Fruit fly (Drosophila melanogaster) whole organism, embryonic: ENCODE results near the gene CG31230.

Experiments
- Adf1 ChIP-seq: fragments of 200-800 bp; sonication (Bioruptor generic); IDR thresholded peaks from 2 replicates; pipeline ENCODE4 v1.3.6; 2022; ENCODE audit warnings: missing biosample characterization, missing genetic modification characterization
- Blimp-1 ChIP-seq: fragments of 200-800 bp; sonication (Bioruptor generic); optimal IDR thresholded peaks from 3 replicates; lab custom pipeline; 2018; ENCODE audit warnings: missing biosample characterization, missing genetic modification characterization, mild to moderate bottlenecking, moderate library complexity, missing genetic modification reagents
- CG11093 ChIP-seq: fragments of 200-800 bp; sonication (Bioruptor generic); IDR thresholded peaks from 3 replicates; pipeline ENCODE4 v1.3.6; 2022; ENCODE audit warnings: missing biosample characterization, missing genetic modification characterization
- CG11504 ChIP-seq: fragments of 200-800 bp; sonication (Bioruptor generic); optimal IDR thresholded peaks from 3 replicates; lab custom pipeline; 2019; ENCODE audit warnings: missing biosample characterization, mild to moderate bottlenecking, missing genetic modification characterization, moderate library complexity
- CG13296 ChIP-seq: fragments of 200-800 bp; sonication (Bioruptor generic); optimal IDR thresholded peaks from 3 replicates; lab custom pipeline; 2018; ENCODE audit warnings: missing biosample characterization, mild to moderate bottlenecking, missing genetic modification characterization
- CG17912 ChIP-seq: fragments of 200-800 bp; sonication (Bioruptor generic); optimal IDR thresholded peaks from 2 replicates; lab custom pipeline; 2018; ENCODE audit warnings: missing biosample characterization, mild to moderate bottlenecking, missing genetic modification characterization
- CG18619 ChIP-seq: fragments of 200-800 bp; sonication (Bioruptor generic); optimal IDR thresholded peaks from 3 replicates; lab custom pipeline; 2017; ENCODE audit warnings: missing biosample characterization, mild to moderate bottlenecking, missing genetic modification characterization
- CG31388 ChIP-seq: fragments of 200-800 bp; sonication (Bioruptor generic); optimal IDR thresholded peaks from 2 replicates; lab custom pipeline; 2016; ENCODE audit warnings: missing biosample characterization, missing genetic modification characterization
- CG3281 ChIP-seq: fragments of 200-800 bp; sonication (Bioruptor generic); optimal IDR thresholded peaks from 3 replicates; lab custom pipeline; 2017; ENCODE audit warnings: missing biosample characterization, mild to moderate bottlenecking, missing genetic modification characterization
- CG33557 ChIP-seq: fragments of 200-800 bp; sonication (Bioruptor generic); optimal IDR thresholded peaks from 2 replicates; lab custom pipeline; 2019; ENCODE audit warnings: missing biosample characterization, mild to moderate bottlenecking, missing genetic modification characterization, moderate library complexity
- CG4404 ChIP-seq: fragments of 200-800 bp; sonication (Bioruptor generic); IDR thresholded peaks from 2 replicates; pipeline ENCODE4 v1.3.6; 2022; ENCODE audit warnings: missing biosample characterization, missing genetic modification characterization
- CG5245 ChIP-seq: fragments of 200-800 bp; sonication (Bioruptor generic); optimal IDR thresholded peaks from 3 replicates; lab custom pipeline; 2016; ENCODE audit warnings: missing biosample characterization, missing genetic modification characterization
- CG5953 ChIP-seq: fragments of 200-800 bp; sonication (Bioruptor generic); IDR thresholded peaks from 2 replicates; pipeline ENCODE4 v1.3.6; 2022; ENCODE audit warnings: missing biosample characterization, missing genetic modification characterization
- CG6272 ChIP-seq: fragments of 200-800 bp; sonication (Bioruptor generic); IDR thresholded peaks from 2 replicates; pipeline ENCODE4 v1.3.6; 2022; ENCODE audit warnings: missing biosample characterization, missing genetic modification characterization
- CG9609 ChIP-seq: fragments of 200-800 bp; sonication (Bioruptor generic); optimal IDR thresholded peaks from 3 replicates; lab custom pipeline; 2016; ENCODE audit warnings: missing biosample characterization, missing genetic modification characterization
- Deaf1 ChIP-seq: fragments of 200-800 bp; optimal IDR thresholded peaks from 3 replicates; lab custom pipeline; 2019; ENCODE audit warnings: missing biosample characterization, mild to moderate bottlenecking, missing genetic modification characterization, moderate library complexity
- Dip3 ChIP-seq: fragments of 200-800 bp; sonication (Bioruptor generic); optimal IDR thresholded peaks from 3 replicates; lab custom pipeline; 2016; ENCODE audit warnings: missing biosample characterization, missing genetic modification characterization
- Dref ChIP-seq: fragments of 200-800 bp; sonication (Bioruptor generic); IDR thresholded peaks from 2 replicates; pipeline ENCODE4 v1.3.6; 2022; ENCODE audit warnings: missing biosample characterization, missing genetic modification characterization
- HHEX ChIP-seq: fragments of 200-800 bp; sonication (Bioruptor generic); optimal IDR thresholded peaks from 3 replicates; lab custom pipeline; 2017; ENCODE audit warnings: missing biosample characterization, mild to moderate bottlenecking, missing genetic modification characterization, missing genetic modification reagents
- Hmr ChIP-seq: fragments of 200-800 bp; sonication (Bioruptor generic); optimal IDR thresholded peaks from 3 replicates; lab custom pipeline; 2017; ENCODE audit warnings: mild to moderate bottlenecking, missing biosample characterization, missing genetic modification reagents, missing genetic modification characterization
- Hmx ChIP-seq: fragments of 200-800 bp; sonication (Bioruptor generic); optimal IDR thresholded peaks from 2 replicates; lab custom pipeline; 2016; ENCODE audit warnings: missing biosample characterization, missing genetic modification characterization
- Hr78 ChIP-seq, 2 experiments: fragments of 200-800 bp in 1 of 2; fragments of >200 bp in 1 of 2; sonication (Bioruptor generic) in 1 of 2; optimal IDR thresholded peaks; 2 replicates each; lab custom pipeline; 2017 to 2019; ENCODE audit warnings: missing biosample characterization in 2 of 2, missing genetic modification characterization in 2 of 2, mild to moderate bottlenecking in 1 of 2, moderate library complexity in 1 of 2
- NC2β ChIP-seq: fragments of 200-800 bp; sonication (Bioruptor generic); optimal IDR thresholded peaks from 2 replicates; lab custom pipeline; 2016; ENCODE audit warnings: missing biosample characterization, missing genetic modification characterization
- Neu2 ChIP-seq: fragments of 200-800 bp; sonication (Bioruptor generic); optimal IDR thresholded peaks from 3 replicates; lab custom pipeline; 2016; ENCODE audit warnings: missing biosample characterization, missing genetic modification characterization, borderline replicate concordance
- Nf-YA ChIP-seq: fragments of 200-800 bp; sonication (Bioruptor generic); IDR thresholded peaks from 2 replicates; pipeline ENCODE4 v1.3.6; 2022; ENCODE audit warnings: missing biosample characterization, missing genetic modification characterization
- Nf-YB ChIP-seq: fragments of 200-800 bp; sonication (Bioruptor generic); optimal IDR thresholded peaks from 3 replicates; lab custom pipeline; 2019; ENCODE audit warnings: missing biosample characterization, mild to moderate bottlenecking, missing genetic modification characterization, moderate library complexity
- Nf-YC ChIP-seq: fragments of 200-800 bp; optimal IDR thresholded peaks from 3 replicates; lab custom pipeline; 2019; ENCODE audit warnings: missing biosample characterization, mild to moderate bottlenecking, missing genetic modification characterization, moderate library complexity
- Sry-δ ChIP-seq: fragments of 200-800 bp; sonication (Bioruptor generic); optimal IDR thresholded peaks from 2 replicates; lab custom pipeline; 2016; ENCODE audit warnings: missing biosample characterization, missing genetic modification characterization
- Ssrp ChIP-seq: fragments of 200-800 bp; sonication (Bioruptor generic); optimal IDR thresholded peaks from 2 replicates; lab custom pipeline; 2018; ENCODE audit warnings: missing biosample characterization, mild to moderate bottlenecking, missing genetic modification characterization, moderate library complexity
- ato ChIP-seq: fragments of 200-800 bp; sonication (Bioruptor generic); IDR thresholded peaks from 2 replicates; pipeline ENCODE4 v1.3.6; 2022; ENCODE audit warnings: missing biosample characterization, missing genetic modification characterization; ENCODE audit not compliant: partially characterized antibody
- dan ChIP-seq: fragments of 200-800 bp; sonication (Bioruptor generic); IDR thresholded peaks from 2 replicates; pipeline ENCODE4 v1.3.6; 2022; ENCODE audit warnings: missing biosample characterization, missing genetic modification characterization
- danr ChIP-seq: fragments of 200-800 bp; sonication (Bioruptor generic); IDR thresholded peaks from 2 replicates; pipeline ENCODE4 v1.3.6; 2022; ENCODE audit warnings: missing biosample characterization, missing genetic modification characterization
- dmrt11E ChIP-seq: fragments of 200-800 bp; sonication (Bioruptor generic); optimal IDR thresholded peaks from 3 replicates; lab custom pipeline; 2018; ENCODE audit warnings: missing biosample characterization, mild to moderate bottlenecking, missing genetic modification characterization, moderate library complexity
- dpn ChIP-seq, 2 experiments: fragments of 200-800 bp; sonication (Bioruptor generic); optimal IDR thresholded peaks; 3 replicates each; lab custom pipeline; 2016; ENCODE audit warnings: missing biosample characterization in 2 of 2, missing genetic modification characterization in 2 of 2
- emc ChIP-seq: fragments of 200-800 bp; sonication (Bioruptor generic); optimal IDR thresholded peaks from 2 replicates; lab custom pipeline; 2016; ENCODE audit warnings: missing biosample characterization, missing genetic modification characterization
- esg ChIP-seq: fragments of 200-800 bp; sonication (Bioruptor generic); conservative IDR thresholded peaks from 2 replicates; pipeline ENCODE4 v1.3.6; 2022; ENCODE audit warnings: missing biosample characterization, missing genetic modification characterization
- ewg ChIP-seq: fragments of 200-800 bp; sonication (Bioruptor generic); optimal IDR thresholded peaks from 3 replicates; lab custom pipeline; 2017; ENCODE audit warnings: mild to moderate bottlenecking, missing biosample characterization, missing genetic modification reagents, missing genetic modification characterization
- fd96Cb ChIP-seq: fragments of 200-800 bp; sonication (Bioruptor generic); optimal IDR thresholded peaks from 2 replicates; lab custom pipeline; 2018; ENCODE audit warnings: missing biosample characterization, mild to moderate bottlenecking, missing genetic modification characterization, moderate library complexity
- gce ChIP-seq: fragments of 200-800 bp; sonication (Bioruptor generic); IDR thresholded peaks from 3 replicates; pipeline ENCODE4 v1.3.6; 2022; ENCODE audit warnings: missing biosample characterization, missing genetic modification characterization
- hb ChIP-seq: fragments of 200-800 bp; sonication (Bioruptor generic); IDR thresholded peaks from 3 replicates; pipeline ENCODE4 v1.3.6; 2022; ENCODE audit warnings: missing biosample characterization, missing genetic modification characterization; ENCODE audit not compliant: partially characterized antibody
- insv ChIP-seq, 2 experiments: fragments of 200-800 bp; sonication (Bioruptor generic); optimal IDR thresholded peaks; 3 replicates each; lab custom pipeline; 2016 to 2018; ENCODE audit warnings: missing biosample characterization in 2 of 2, missing genetic modification characterization in 2 of 2
- inv ChIP-seq: fragments of 200-800 bp; sonication (Bioruptor generic); IDR thresholded peaks from 2 replicates; pipeline ENCODE4 v1.3.6; 2022; ENCODE audit warnings: missing biosample characterization, missing genetic modification characterization; ENCODE audit not compliant: partially characterized antibody
- lbe ChIP-seq: fragments of 200-800 bp; sonication (Bioruptor generic); optimal IDR thresholded peaks from 2 replicates; lab custom pipeline; 2016; ENCODE audit warnings: missing biosample characterization, mild to moderate bottlenecking, missing genetic modification characterization
- sisA ChIP-seq: fragments of 200-800 bp; sonication (Bioruptor generic); IDR thresholded peaks from 2 replicates; pipeline ENCODE4 v1.3.6; 2022; ENCODE audit warnings: missing biosample characterization, missing genetic modification characterization
- slbo ChIP-seq: fragments of 200-800 bp; sonication (Bioruptor generic); IDR thresholded peaks from 2 replicates; pipeline ENCODE4 v1.3.6; 2022; ENCODE audit warnings: missing biosample characterization, missing genetic modification characterization
- tll ChIP-seq, 2 experiments: fragments of 200-800 bp in 1 of 2; fragments of >200 bp in 1 of 2; sonication (Bioruptor generic) in 1 of 2; optimal IDR thresholded peaks; 2 replicates each; lab custom pipeline; 2017 to 2019; ENCODE audit warnings: missing biosample characterization in 2 of 2, missing genetic modification characterization in 2 of 2, mild to moderate bottlenecking in 1 of 2, moderate library complexity in 1 of 2
- trem ChIP-seq: fragments of 200-800 bp; optimal IDR thresholded peaks from 3 replicates; lab custom pipeline; 2019; ENCODE audit warnings: missing biosample characterization, mild to moderate bottlenecking, missing genetic modification characterization, moderate library complexity
- yki ChIP-seq: fragments of >200 bp; optimal IDR thresholded peaks from 3 replicates; lab custom pipeline; 2018
- zf30C ChIP-seq: fragments of 200-800 bp; sonication (Bioruptor generic); optimal IDR thresholded peaks from 3 replicates; lab custom pipeline; 2018; ENCODE audit warnings: missing biosample characterization, mild to moderate bottlenecking, missing genetic modification characterization

Gene CG31230

DNA sequence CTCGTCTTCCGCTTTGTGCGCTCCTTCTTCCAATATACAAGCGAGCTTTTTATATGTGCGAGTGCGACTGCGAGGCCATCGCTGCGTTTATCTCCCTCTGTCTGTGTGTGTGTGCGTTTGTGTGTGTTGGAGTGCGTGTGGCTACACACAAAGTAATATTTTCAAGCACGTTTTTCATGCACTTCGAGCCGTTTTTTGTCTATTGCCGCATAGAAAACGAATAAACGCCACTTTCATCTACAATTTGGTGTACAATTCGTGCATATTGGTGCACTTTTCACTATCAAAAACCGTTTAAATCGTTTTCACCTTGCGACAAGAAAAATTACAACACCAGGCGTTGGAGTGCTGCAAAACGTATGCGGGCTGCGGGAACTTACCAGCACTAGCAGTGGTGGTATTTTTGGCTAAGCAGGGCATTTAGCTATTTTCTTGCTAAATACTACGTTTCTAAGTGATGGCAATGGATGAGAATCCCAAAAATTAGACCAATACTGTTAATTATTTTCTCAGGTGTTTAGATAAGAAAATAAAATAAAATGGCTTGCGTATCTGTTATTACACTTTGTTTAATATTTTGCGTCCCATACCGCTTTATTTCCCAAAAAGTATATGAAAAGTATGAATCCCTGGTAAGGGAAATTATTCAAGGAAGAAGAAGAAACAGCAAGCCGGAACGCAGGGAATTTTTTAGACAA is 12.4 kb upstream of the CG31230 start, which contains the start of the genes CG31224 and CstF64 (continued):
- TF ChIP-seq zf30C (GFP tag; lab: Kevin White, UChicago) (no peak), Nf-YB (GFP tag; lab: Kevin White, UChicago) (peak; percentile 63), Dref (peak; percentile 40), sisA (GFP tag; lab: Robert Waterston, UW) (peak; percentile 78), Deaf1 (tag; lab: Kevin White, UChicago) (no peak), inv (GFP tag; lab: Robert Waterston, UW) (no peak), Adf1 (GFP tag; lab: Robert Waterston, UW) (no peak), danr (no peak; the same call in 1 of the 2 replicates), slbo (GFP tag; lab: Robert Waterston, UW) (peak; percentile 94), dmrt11E (tag; lab: Kevin White, UChicago) (peak; percentile 74), CG3281 (peak; percentile 85), Hmr (GFP tag; lab: Kevin White, UChicago) (peak; percentile 89), CG4404 (peak; percentile 74), CG5953 (GFP tag; lab: Robert Waterston, UW) (peak; percentile 55; the same call in 1 of the 2 replicates), ewg (GFP tag; lab: Kevin White, UChicago) (peak; percentile 70), CG11093 (peak; percentile 73; the same call in 2 of the 3 replicates), HHEX (GFP tag; lab: Kevin White, UChicago) (peak; percentile 85), gce (GFP tag; lab: Robert Waterston, UW) (0 out of 3 replicates have a peak, but pooled peaks have one; percentile 49), CG13296 (GFP tag; lab: Kevin White, UChicago) (peak; percentile 72), lbe (GFP tag; lab: Kevin White, UChicago) (peak; percentile 57), insv (GFP tag; optimal IDR thresholded peaks at IDR 0.05; lab: Kevin White, UChicago) (peak in 1 of 2 experiments; percentile 49), trem (tag; lab: Kevin White, UChicago) (peak; percentile 78), hb (GFP tag; lab: Robert Waterston, UW) (no peak), CG9609 (GFP tag; lab: Kevin White, UChicago) (peak; percentile 83), CG18619 (peak; percentile 81), NC2β (GFP tag; lab: Kevin White, UChicago) (peak; percentile 88), dan (GFP tag; lab: Robert Waterston, UW) (no peak), Dip3 (peak; percentile 89), emc (GFP tag; lab: Kevin White, UChicago) (peak; percentile 36), Neu2 (GFP tag; lab: Kevin White, UChicago) (no peak), tll (GFP tag; optimal IDR thresholded peaks at IDR 0.05; lab: Kevin White, UChicago) (no peak), CG31388 (GFP tag; lab: Kevin White, UChicago) (peak; percentile 52), Nf-YA (GFP tag; lab: Robert Waterston, UW) (no peak), yki (no peak), Hmx (GFP tag; lab: Kevin White, UChicago) (peak; percentile 64), ato (GFP tag; lab: Robert Waterston, UW) (no peak), CG6272 (GFP tag; lab: Robert Waterston, UW) (peak; percentile 81), CG17912 (GFP tag; lab: Kevin White, UChicago) (no peak), fd96Cb (tag; lab: Kevin White, UChicago) (peak; percentile 79), Hr78 (GFP tag; optimal IDR thresholded peaks at IDR 0.05; lab: Kevin White, UChicago) (no peak), dpn (GFP tag; optimal IDR thresholded peaks at IDR 0.05; lab: Kevin White, UChicago) (peak; percentile 90 to 93), CG11504 (tag; lab: Kevin White, UChicago) (no peak), Nf-YC (tag; lab: Kevin White, UChicago) (no peak), CG33557 (GFP tag; lab: Kevin White, UChicago) (peak; percentile 68), Blimp-1 (peak; percentile 73), Sry-δ (GFP tag; lab: Kevin White, UChicago) (peak; percentile 75), Ssrp (tag; lab: Kevin White, UChicago) (peak; percentile 80), CG5245 (GFP tag; lab: Kevin White, UChicago) (peak; percentile 76), esg (peak; percentile 68)
